Fruit fly (Drosophila melanogaster): ENCODE measurements around the gene myd.

- no peak for TF ChIP-seq CG34376 (GFP tag; optimal IDR thresholded peaks at IDR 0.05)
- TF ChIP-seq pan (optimal IDR thresholded peaks at IDR 0.05) = no peak
- TF ChIP-seq pan (GFP tag; optimal IDR thresholded peaks at IDR 0.05 in 1 of 2, IDR thresholded peaks at IDR 0.05 in 1 of 2) = peak in 1 of 2 experiments; percentile 48
- no peak for TF ChIP-seq exex (tag; optimal IDR thresholded peaks at IDR 0.05)
- TF ChIP-seq fru (optimal IDR thresholded peaks at IDR 0.05) = no peak
These were observed at the start of gene myd, which contains the start of gene CG5555 for dm6 chr3R:19180263-19180893.
